Worm (Caenorhabditis elegans) whole organism, L1 larva: Measurements from ENCODE around the gene ugt-30.

Experiments
- alr-1 ChIP-seq: fragments of 200-800 bp; sonication (Bioruptor generic); optimal IDR thresholded peaks from 2 replicates; lab custom pipeline; 2018; ENCODE audit warnings: borderline replicate concordance, mild to moderate bottlenecking, missing genetic modification characterization, missing compliant biosample characterization
- snpc-4 ChIP-seq: fragments of 150-350 bp; optimal IDR thresholded peaks from 2 replicates; lab custom pipeline; 2014; ENCODE audit warnings: missing biosample characterization, missing genetic modification characterization
- xbp-1 ChIP-seq: sonication (generic microtip); optimal IDR thresholded peaks from 2 replicates; lab custom pipeline; 2016; ENCODE audit warnings: missing genetic modification characterization, missing compliant biosample characterization

- no peak for TF ChIP-seq alr-1 (tag; lab: Kevin White, UChicago)
- no peak for TF ChIP-seq snpc-4 (tag; lab: Kevin White, UChicago)
- no peak for TF ChIP-seq xbp-1
Measured at ce11 chrV:15109260-15109659, 15.8 kb downstream of the ugt-30 start, which contains the start of gene Y75B12A.2.
